Worm (Caenorhabditis elegans) whole organism, L4 larva: Measurements from ENCODE around the gene Y79H2A.4.
"Not testable (repeated sequence)": the region's sequence is repeated elsewhere in the genome, so short reads cannot be mapped to it uniquely, and the experiment has no call there.

ENCODE experiments used
- R02D3.7 ChIP-seq: fragments of 150-350 bp; sonication (generic microtip); optimal IDR thresholded peaks from 3 replicates; lab custom pipeline; 2014; ENCODE audit warnings: missing biosample characterization, missing genetic modification characterization
- ceh-62 ChIP-seq: sonication (generic microtip); optimal IDR thresholded peaks from 2 replicates; lab custom pipeline; 2017; ENCODE audit warnings: missing biosample characterization, missing genetic modification characterization
- ceh-82 ChIP-seq: sonication (generic microtip); optimal IDR thresholded peaks from 2 replicates; lab custom pipeline; 2017; ENCODE audit warnings: missing biosample characterization, missing genetic modification characterization
- ces-1 ChIP-seq: fragments of 150-350 bp; sonication (generic microtip); optimal IDR thresholded peaks from 4 replicates; lab custom pipeline; 2014; ENCODE audit warnings: missing biosample characterization, missing genetic modification reagents, missing genetic modification characterization
- daf-19 ChIP-seq: fragments of 200-800 bp; sonication (Bioruptor generic); conservative IDR thresholded peaks from 2 replicates; pipeline ENCODE4 v1.3.6; 2022; ENCODE audit warnings: missing genetic modification characterization, missing compliant biosample characterization
- hlh-30 ChIP-seq: sonication (generic microtip); optimal IDR thresholded peaks from 2 replicates; lab custom pipeline; 2017; ENCODE audit warnings: antibody characterized with exemption, mild to moderate bottlenecking, missing genetic modification characterization, missing compliant biosample characterization; ENCODE audit not compliant: insufficient read depth
- nhr-11 ChIP-seq: fragments of 150-350 bp; optimal IDR thresholded peaks from 2 replicates; lab custom pipeline; 2014; ENCODE audit warnings: missing biosample characterization, missing genetic modification characterization

DNA sequence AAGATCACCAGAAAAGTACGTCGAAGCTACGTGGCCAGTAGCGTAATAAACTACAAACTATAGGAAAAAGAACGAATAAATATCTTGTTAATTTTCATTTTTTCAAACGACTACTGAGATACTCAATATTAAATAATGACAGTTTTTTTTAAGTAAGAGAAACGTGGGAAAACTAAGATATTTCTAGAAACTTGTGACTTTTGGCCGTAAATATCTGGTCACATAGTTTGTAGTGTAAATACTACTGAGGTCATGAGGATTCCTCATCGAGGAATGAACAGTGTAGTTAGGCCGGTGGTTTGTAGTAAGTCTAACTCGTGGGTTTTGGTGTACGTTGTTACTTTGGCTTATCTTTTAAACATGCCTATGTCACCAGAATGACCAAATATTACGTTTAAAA is 36.0 kb upstream of the Y79H2A.4 start:
- not testable (repeated sequence) for TF ChIP-seq nhr-11 (tag; lab: Kevin White, UChicago); ceh-62 (tag; lab: Kevin White, UChicago); ceh-82 (tag; lab: Kevin White, UChicago); ces-1 (GFP tag; lab: Kevin White, UChicago); R02D3.7; daf-19 (GFP tag; lab: Robert Waterston, UW)
- TF ChIP-seq hlh-30 (tag; lab: Kevin White, UChicago) = peak; percentile 50
